Worm (Caenorhabditis elegans) whole organism, L4 larva: ENCODE data around the gene sdz-26.

Experiments
- F26F4.8 ChIP-seq: fragments of 200-800 bp; sonication (Bioruptor generic); conservative IDR thresholded peaks from 2 replicates; pipeline ENCODE4 v1.3.6; 2022; ENCODE audit warnings: missing genetic modification characterization, missing compliant biosample characterization
- F49E8.2 ChIP-seq: sonication (generic microtip); optimal IDR thresholded peaks from 2 replicates; lab custom pipeline; 2016; ENCODE audit warnings: missing compliant biosample characterization, mild to moderate bottlenecking, missing genetic modification characterization, borderline replicate concordance
- T26A8.4 ChIP-seq: fragments of 200-800 bp; sonication (Bioruptor generic); IDR thresholded peaks from 2 replicates; pipeline ENCODE4 v1.3.6; 2022; ENCODE audit warnings: missing genetic modification characterization, missing compliant biosample characterization
- Y105C5A.15 ChIP-seq: fragments of 200-800 bp; sonication (Bioruptor generic); IDR thresholded peaks from 2 replicates; pipeline ENCODE4 v1.3.6; 2022; ENCODE audit warnings: missing genetic modification characterization, missing compliant biosample characterization
- Y48G9A.11 ChIP-seq: fragments of 200-800 bp; sonication (Bioruptor generic); IDR thresholded peaks from 2 replicates; pipeline ENCODE4 v1.3.6; 2022; ENCODE audit warnings: missing genetic modification reagents, missing genetic modification characterization, missing compliant biosample characterization
- ZK337.2 ChIP-seq: fragments of 200-800 bp; sonication (Bioruptor generic); IDR thresholded peaks from 2 replicates; pipeline ENCODE4 v1.3.6; 2022; ENCODE audit warnings: missing genetic modification reagents, missing genetic modification characterization, missing compliant biosample characterization
- aly-2 ChIP-seq: sonication (generic microtip); optimal IDR thresholded peaks from 2 replicates; lab custom pipeline; 2018; ENCODE audit warnings: missing biosample characterization, missing genetic modification characterization
- ama-1 ChIP-seq: fragments of 150-350 bp; optimal IDR thresholded peaks from 2 replicates; lab custom pipeline; 2014; ENCODE audit warnings: inconsistent platforms, mixed read lengths
- ceh-20 ChIP-seq: fragments of 200-800 bp; sonication (Bioruptor generic); IDR thresholded peaks from 2 replicates; pipeline ENCODE4 v1.3.6; 2022; ENCODE audit warnings: missing genetic modification reagents, missing genetic modification characterization, missing compliant biosample characterization
- ceh-28 ChIP-seq: fragments of 150-350 bp; optimal IDR thresholded peaks from 2 replicates; lab custom pipeline; 2014; ENCODE audit warnings: missing biosample characterization, missing genetic modification reagents, missing genetic modification characterization
- ceh-32 ChIP-seq: sonication (generic microtip); optimal IDR thresholded peaks from 2 replicates; lab custom pipeline; 2016; ENCODE audit warnings: mild to moderate bottlenecking, missing genetic modification characterization, missing compliant biosample characterization; ENCODE audit not compliant: poor library complexity
- ces-1 ChIP-seq: fragments of 150-350 bp; sonication (generic microtip); optimal IDR thresholded peaks from 4 replicates; lab custom pipeline; 2014; ENCODE audit warnings: missing biosample characterization, missing genetic modification reagents, missing genetic modification characterization
- cey-2 ChIP-seq: sonication (generic microtip); optimal IDR thresholded peaks from 3 replicates; lab custom pipeline; 2017; ENCODE audit warnings: missing genetic modification characterization, mild to moderate bottlenecking, missing compliant biosample characterization, antibody characterized with exemption, borderline replicate concordance; ENCODE audit not compliant: insufficient read depth
- ctbp-1 ChIP-seq: fragments of 200-800 bp; sonication (Bioruptor generic); IDR thresholded peaks from 2 replicates; pipeline ENCODE4 v1.3.6; 2022; ENCODE audit warnings: missing genetic modification reagents, missing genetic modification characterization, missing compliant biosample characterization
- dmd-6 ChIP-seq: fragments of 200-800 bp; sonication (Bioruptor generic); IDR thresholded peaks from 2 replicates; pipeline ENCODE4 v1.3.6; 2022; ENCODE audit warnings: missing genetic modification reagents, missing genetic modification characterization, missing compliant biosample characterization
- dmd-8 ChIP-seq: fragments of 200-800 bp; sonication (Bioruptor generic); IDR thresholded peaks from 2 replicates; pipeline ENCODE4 v1.3.6; 2022; ENCODE audit warnings: missing genetic modification characterization, missing compliant biosample characterization
- dpl-1 ChIP-seq: fragments of 150-350 bp; optimal IDR thresholded peaks from 2 replicates; lab custom pipeline; 2014; ENCODE audit warnings: missing biosample characterization, missing genetic modification reagents, missing genetic modification characterization
- dve-1 ChIP-seq: sonication (generic microtip); optimal IDR thresholded peaks from 2 replicates; lab custom pipeline; 2017; ENCODE audit warnings: antibody characterized with exemption, mild to moderate bottlenecking, missing genetic modification characterization, missing compliant biosample characterization; ENCODE audit not compliant: insufficient read depth
- egl-43 ChIP-seq: fragments of 200-800 bp; sonication (Bioruptor generic); IDR thresholded peaks from 2 replicates; pipeline ENCODE4 v1.3.6; 2022; ENCODE audit warnings: missing genetic modification reagents, missing genetic modification characterization, missing compliant biosample characterization
- hlh-11 ChIP-seq: fragments of 200-800 bp; sonication (Bioruptor generic); optimal IDR thresholded peaks from 2 replicates; lab custom pipeline; 2018; ENCODE audit warnings: mild to moderate bottlenecking, missing genetic modification characterization, missing compliant biosample characterization
- hmg-1.1 ChIP-seq: fragments of 200-800 bp; sonication (Bioruptor generic); IDR thresholded peaks from 2 replicates; pipeline ENCODE4 v1.3.6; 2022; ENCODE audit warnings: missing genetic modification reagents, missing genetic modification characterization, missing compliant biosample characterization
- jun-1 ChIP-seq: fragments of 150-350 bp; optimal IDR thresholded peaks from 2 replicates; lab custom pipeline; 2014; ENCODE audit warnings: missing biosample characterization, missing genetic modification reagents, missing genetic modification characterization
- lim-7 ChIP-seq: fragments of 200-800 bp; sonication (Bioruptor generic); IDR thresholded peaks from 2 replicates; pipeline ENCODE4 v1.3.6; 2022; ENCODE audit warnings: missing genetic modification characterization, missing compliant biosample characterization
- lin-38 ChIP-seq: fragments of 200-800 bp; sonication (Bioruptor generic); IDR thresholded peaks from 2 replicates; pipeline ENCODE4 v1.3.6; 2022; ENCODE audit warnings: missing genetic modification reagents, missing genetic modification characterization, missing compliant biosample characterization
- lin-39 ChIP-seq: fragments of 150-350 bp; optimal IDR thresholded peaks from 2 replicates; lab custom pipeline; 2014; ENCODE audit warnings: missing biosample characterization, missing genetic modification reagents, missing genetic modification characterization
- lir-3 ChIP-seq: sonication (generic microtip); optimal IDR thresholded peaks from 2 replicates; lab custom pipeline; 2016; ENCODE audit warnings: mild to moderate bottlenecking, missing genetic modification characterization, missing compliant biosample characterization
- lsy-2 ChIP-seq, 2 experiments: fragments of 150-350 bp in 1 of 2; sonication (generic microtip) in 1 of 2; optimal IDR thresholded peaks; 2 replicates each; lab custom pipeline; 2014 to 2017; ENCODE audit warnings: missing biosample characterization in 2 of 2, missing genetic modification characterization in 2 of 2
- mdl-1 ChIP-seq, 2 experiments: fragments of 150-350 bp in 1 of 2; sonication (generic microtip) in 1 of 2; optimal IDR thresholded peaks; 2 replicates each; lab custom pipeline; 2014 to 2017; ENCODE audit warnings: missing biosample characterization in 2 of 2, missing genetic modification characterization in 2 of 2
- mep-1 ChIP-seq: fragments of 150-350 bp; sonication (generic microtip); optimal IDR thresholded peaks from 3 replicates; lab custom pipeline; 2014; ENCODE audit warnings: missing biosample characterization, missing genetic modification characterization
- mxl-3 ChIP-seq: fragments of 200-800 bp; sonication (Bioruptor generic); optimal IDR thresholded peaks from 2 replicates; lab custom pipeline; 2018; ENCODE audit warnings: mild to moderate bottlenecking, missing genetic modification characterization, missing compliant biosample characterization
- nhr-11 ChIP-seq: fragments of 150-350 bp; optimal IDR thresholded peaks from 2 replicates; lab custom pipeline; 2014; ENCODE audit warnings: missing biosample characterization, missing genetic modification characterization
- nhr-237 ChIP-seq: sonication (generic microtip); optimal IDR thresholded peaks from 2 replicates; lab custom pipeline; 2017; ENCODE audit warnings: missing biosample characterization, missing genetic modification characterization
- nhr-25 ChIP-seq: sonication (generic microtip); optimal IDR thresholded peaks from 2 replicates; lab custom pipeline; 2017; ENCODE audit warnings: missing genetic modification characterization, mild to moderate bottlenecking, missing compliant biosample characterization, antibody characterized with exemption, moderate library complexity, borderline replicate concordance; ENCODE audit not compliant: insufficient read depth
- nhr-41 ChIP-seq: fragments of 200-800 bp; sonication (Bioruptor generic); IDR thresholded peaks from 2 replicates; pipeline ENCODE4 v1.3.6; 2022; ENCODE audit warnings: missing genetic modification reagents, missing genetic modification characterization, missing compliant biosample characterization
- nhr-42 ChIP-seq: fragments of 200-800 bp; sonication (Bioruptor generic); IDR thresholded peaks from 2 replicates; pipeline ENCODE4 v1.3.6; 2022; ENCODE audit warnings: missing genetic modification characterization, missing compliant biosample characterization
- nhr-77 ChIP-seq: fragments of 150-350 bp; optimal IDR thresholded peaks from 2 replicates; lab custom pipeline; 2014; ENCODE audit warnings: missing biosample characterization, missing genetic modification characterization
- saeg-2 ChIP-seq: fragments of 200-800 bp; sonication (Bioruptor generic); IDR thresholded peaks from 2 replicates; pipeline ENCODE4 v1.3.6; 2022; ENCODE audit warnings: missing genetic modification reagents, missing genetic modification characterization, missing compliant biosample characterization
- set-16 ChIP-seq: fragments of 200-800 bp; sonication (Bioruptor generic); IDR thresholded peaks from 2 replicates; pipeline ENCODE4 v1.3.6; 2022; ENCODE audit warnings: missing genetic modification reagents, missing genetic modification characterization, missing compliant biosample characterization
- spr-1 ChIP-seq: sonication (generic microtip); optimal IDR thresholded peaks from 2 replicates; lab custom pipeline; 2016; ENCODE audit warnings: mild to moderate bottlenecking, missing genetic modification characterization, missing compliant biosample characterization
- unc-39 ChIP-seq: sonication (generic microtip); optimal IDR thresholded peaks from 2 replicates; lab custom pipeline; 2017; ENCODE audit warnings: missing biosample characterization, missing genetic modification characterization
- unc-62 ChIP-seq, 3 experiments: fragments of 150-350 bp in 1 of 3; sonication (generic microtip); optimal IDR thresholded peaks in 2 of 3; peaks in 1 of 3; 1 replicate in 1 of 3; 2 replicates in 2 of 3; lab custom pipeline; 2014 to 2017; ENCODE audit warnings: missing biosample characterization in 3 of 3, missing genetic modification characterization in 3 of 3, missing genetic modification reagents in 3 of 3, missing genotype in 1 of 3
- zag-1 ChIP-seq: fragments of 150-350 bp; optimal IDR thresholded peaks from 2 replicates; lab custom pipeline; 2014; ENCODE audit warnings: missing biosample characterization, missing genetic modification characterization
- zfp-2 ChIP-seq: sonication (generic microtip); optimal IDR thresholded peaks from 2 replicates; lab custom pipeline; 2016; ENCODE audit warnings: mild to moderate bottlenecking, missing genetic modification characterization, missing compliant biosample characterization
- zfp-3 ChIP-seq: fragments of 200-800 bp; sonication (Bioruptor generic); conservative IDR thresholded peaks from 2 replicates; pipeline ENCODE4 v1.3.6; 2022; ENCODE audit warnings: missing genetic modification reagents, missing genetic modification characterization, missing compliant biosample characterization
- zip-11 ChIP-seq: fragments of 200-800 bp; sonication (Bioruptor generic); IDR thresholded peaks from 2 replicates; pipeline ENCODE4 v1.3.6; 2022; ENCODE audit warnings: missing genetic modification characterization, missing compliant biosample characterization
- zip-2 ChIP-seq: fragments of 150-350 bp; optimal IDR thresholded peaks from 2 replicates; lab custom pipeline; 2014; ENCODE audit warnings: missing biosample characterization, missing genetic modification characterization
- ztf-11 ChIP-seq: fragments of 150-350 bp; optimal IDR thresholded peaks from 2 replicates; lab custom pipeline; 2014; ENCODE audit warnings: missing biosample characterization, missing genetic modification characterization
- ztf-7 ChIP-seq: fragments of 150-350 bp; optimal IDR thresholded peaks from 2 replicates; lab custom pipeline; 2014; ENCODE audit warnings: missing biosample characterization, missing genetic modification characterization

Gene sdz-26

ce11 chrII:14407332-14408270 is 26.1 kb downstream of the sdz-26 start (continued):
- TF ChIP-seq ces-1 (no peak), hlh-11 (tag; lab: Kevin White, UChicago) (peak; percentile 63), ama-1 (lab: Kevin White, UChicago) (no peak), ztf-11 (tag; lab: Kevin White, UChicago) (no peak), F49E8.2 (tag; lab: Kevin White, UChicago) (no peak), nhr-237 (tag; lab: Kevin White, UChicago) (no peak), lim-7 (GFP tag; lab: Robert Waterston, UW) (no peak), aly-2 (tag; lab: Kevin White, UChicago) (no peak), ztf-7 (tag; lab: Kevin White, UChicago) (peak; percentile 56), nhr-41 (GFP tag; lab: Robert Waterston, UW) (no peak), dpl-1 (GFP tag; lab: Kevin White, UChicago) (peak; percentile 31), nhr-25 (tag; lab: Kevin White, UChicago) (peak; percentile 66), unc-62 (GFP tag; optimal IDR thresholded peaks at IDR 0.05 in 1 of 2; lab: Kevin White, UChicago) (no peak), unc-62 (tag; optimal IDR thresholded peaks at IDR 0.05; lab: Kevin White, UChicago) (no peak), nhr-42 (GFP tag; lab: Robert Waterston, UW) (peak; percentile 88), set-16 (GFP tag; lab: Robert Waterston, UW) (no peak), lir-3 (tag; lab: Kevin White, UChicago) (peak; percentile 50), zag-1 (no peak), mdl-1 (tag; optimal IDR thresholded peaks at IDR 0.05; lab: Kevin White, UChicago) (peak in 1 of 2 experiments; percentile 16), jun-1 (tag; lab: Kevin White, UChicago) (no peak), lin-39 (tag; lab: Kevin White, UChicago) (no peak), zip-2 (tag; lab: Kevin White, UChicago) (peak; percentile 38), Y105C5A.15 (GFP tag; lab: Robert Waterston, UW) (no peak), dmd-8 (no peak), egl-43 (peak; percentile 52), zfp-3 (GFP tag; lab: Robert Waterston, UW) (peak; percentile 86), F26F4.8 (GFP tag; lab: Robert Waterston, UW) (no peak), lsy-2 (tag; optimal IDR thresholded peaks at IDR 0.05; lab: Kevin White, UChicago) (peak in 1 of 2 experiments; percentile 81), dmd-6 (GFP tag; lab: Robert Waterston, UW) (no peak), ceh-32 (tag; lab: Kevin White, UChicago) (no peak), nhr-11 (tag; lab: Kevin White, UChicago) (no peak), lin-38 (GFP tag; lab: Robert Waterston, UW) (peak; percentile 72), unc-39 (tag; lab: Kevin White, UChicago) (no peak), ceh-20 (GFP tag; lab: Robert Waterston, UW) (no peak), cey-2 (tag; lab: Kevin White, UChicago) (no peak), mep-1 (tag; lab: Kevin White, UChicago) (peak; percentile 51), zip-11 (GFP tag; lab: Robert Waterston, UW) (0 out of 2 replicates have a peak, but pooled peaks have one; percentile 5), Y48G9A.11 (no peak), spr-1 (tag; lab: Kevin White, UChicago) (peak; percentile 52), mxl-3 (GFP tag; lab: Kevin White, UChicago) (peak; percentile 32), ctbp-1 (GFP tag; lab: Robert Waterston, UW) (0 out of 2 replicates have a peak, but pooled peaks have one; percentile 62), hmg-1.1 (GFP tag; lab: Robert Waterston, UW) (peak; percentile 7; the same call in 1 of the 2 replicates), saeg-2 (GFP tag; lab: Robert Waterston, UW) (peak; percentile 76), dve-1 (tag; lab: Kevin White, UChicago) (peak; percentile 74), ceh-28 (tag; lab: Kevin White, UChicago) (no peak), ZK337.2 (no peak), T26A8.4 (peak; percentile 95), nhr-77 (tag; lab: Kevin White, UChicago) (peak; percentile 68), zfp-2 (tag; lab: Kevin White, UChicago) (no peak)
